Fruit fly (Drosophila melanogaster) whole organism, wandering third instar larva: ENCODE results near the gene EMC3.

Experiments
- Abd-B ChIP-seq: fragments of >200 bp; optimal IDR thresholded peaks from 2 replicates; lab custom pipeline; 2017; ENCODE audit warnings: missing biosample characterization, missing genetic modification characterization
- Hr78 ChIP-seq: fragments of >200 bp; optimal IDR thresholded peaks from 2 replicates; lab custom pipeline; 2017; ENCODE audit warnings: missing biosample characterization, missing genetic modification characterization
- OdsH ChIP-seq: fragments of 200-800 bp; sonication (Bioruptor generic); optimal IDR thresholded peaks from 2 replicates; lab custom pipeline; 2016; ENCODE audit warnings: missing biosample characterization, mild to moderate bottlenecking, missing genetic modification characterization
- pan ChIP-seq: fragments of >200 bp; optimal IDR thresholded peaks from 2 replicates; lab custom pipeline; 2017
- psq ChIP-seq: fragments of 200-800 bp; sonication (Bioruptor generic); optimal IDR thresholded peaks from 3 replicates; lab custom pipeline; 2017; ENCODE audit warnings: missing biosample characterization, mild to moderate bottlenecking, missing genetic modification characterization, moderate library complexity
- usp ChIP-seq: fragments of >200 bp; optimal IDR thresholded peaks from 2 replicates; lab custom pipeline; 2017; ENCODE audit warnings: missing biosample characterization, missing genetic modification characterization

- TF ChIP-seq Abd-B (GFP tag; lab: Kevin White, UChicago): no peak
- TF ChIP-seq psq: no peak
- no peak for TF ChIP-seq pan (lab: Kevin White, UChicago)
- peak; percentile 17 for TF ChIP-seq OdsH (GFP tag; lab: Kevin White, UChicago)
- TF ChIP-seq usp: no peak
- no peak for TF ChIP-seq Hr78 (GFP tag; lab: Kevin White, UChicago)
These were observed 28.4 kb upstream of the EMC3 start, which contains the start of gene CG6495 for dm6 chr2L:10760422-10761166.
